Fruit fly (Drosophila melanogaster) whole organism, adult: ENCODE measurements around the gene CG15059.

ENCODE experiments used
- CG1620 ChIP-seq: fragments of 200-800 bp; sonication (Bioruptor generic); optimal IDR thresholded peaks from 2 replicates; lab custom pipeline; 2016; ENCODE audit warnings: missing biosample characterization, missing genetic modification characterization
- Mnt ChIP-seq: fragments of 200-800 bp; sonication (Bioruptor generic); optimal IDR thresholded peaks from 2 replicates; lab custom pipeline; 2016; ENCODE audit warnings: missing biosample characterization, mild to moderate bottlenecking, missing genetic modification characterization
- pad ChIP-seq: fragments of 200-800 bp; sonication (Bioruptor generic); optimal IDR thresholded peaks from 3 replicates; lab custom pipeline; 2017; ENCODE audit warnings: missing biosample characterization, missing genetic modification characterization, mild to moderate bottlenecking, moderate library complexity, missing genetic modification reagents

dm6 chrX:18300775-18301316 lies 41.5 kb upstream of the CG15059 start:
- TF ChIP-seq Mnt (GFP tag; lab: Kevin White, UChicago): no peak
- TF ChIP-seq CG1620: no peak
- TF ChIP-seq pad: no peak
